Worm (Caenorhabditis elegans) whole organism, L4/young adult: ENCODE data around the gene F54B11.5.

Experiments
- W03F9.2 ChIP-seq: fragments of 150-350 bp; optimal IDR thresholded peaks from 2 replicates; lab custom pipeline; 2014; ENCODE audit warnings: missing biosample characterization, missing genetic modification characterization
- dao-5 ChIP-seq: sonication (generic microtip); optimal IDR thresholded peaks from 2 replicates; lab custom pipeline; 2016; ENCODE audit warnings: missing genotype, missing genetic modification characterization, moderate library complexity, missing compliant biosample characterization
- him-1 ChIP-seq: sonication (generic microtip); optimal IDR thresholded peaks from 2 replicates; lab custom pipeline; 2016; ENCODE audit warnings: missing genotype, missing genetic modification reagents, missing genetic modification characterization, missing compliant biosample characterization

- TF ChIP-seq him-1 (tag; lab: Kevin White, UChicago) (no peak), dao-5 (no peak), W03F9.2 (no peak)
These were observed 29.4 kb downstream of the F54B11.5 start, which contains the start of gene R01E6.2 for ce11 chrX:13566436-13566835.
